Fruit fly (Drosophila melanogaster) whole organism, pupa: Measurements from ENCODE around the gene CG31195.

Experiments
- CG10348 ChIP-seq: fragments of 200-800 bp; sonication (Bioruptor generic); IDR thresholded peaks from 2 replicates; pipeline ENCODE4 v1.3.6; 2022; ENCODE audit warnings: missing biosample characterization, missing genetic modification characterization
- CG12605 ChIP-seq: fragments of 200-800 bp; sonication (Bioruptor generic); IDR thresholded peaks from 2 replicates; pipeline ENCODE4 v1.3.6; 2022; ENCODE audit warnings: missing biosample characterization, missing genetic modification characterization
- CG13204 ChIP-seq: fragments of 200-800 bp; sonication (Bioruptor generic); optimal IDR thresholded peaks from 2 replicates; lab custom pipeline; 2018; ENCODE audit warnings: missing biosample characterization, mild to moderate bottlenecking, missing genetic modification characterization, moderate library complexity
- CG14655 ChIP-seq: fragments of 200-800 bp; sonication (Bioruptor generic); optimal IDR thresholded peaks from 3 replicates; lab custom pipeline; 2017; ENCODE audit warnings: mild to moderate bottlenecking, missing biosample characterization, missing genetic modification reagents, missing genetic modification characterization
- CG15710 ChIP-seq: fragments of 200-800 bp; sonication (Bioruptor generic); optimal IDR thresholded peaks from 2 replicates; lab custom pipeline; 2018; ENCODE audit warnings: missing biosample characterization, mild to moderate bottlenecking, missing genetic modification characterization, moderate library complexity
- CG17806 ChIP-seq: fragments of 200-800 bp; sonication (Bioruptor generic); optimal IDR thresholded peaks from 2 replicates; lab custom pipeline; 2018; ENCODE audit warnings: missing biosample characterization, mild to moderate bottlenecking, missing genetic modification characterization, moderate library complexity
- CG32121 ChIP-seq: fragments of 200-800 bp; sonication (Bioruptor generic); IDR thresholded peaks from 2 replicates; pipeline ENCODE4 v1.3.6; 2022; ENCODE audit warnings: missing biosample characterization, missing genetic modification characterization
- CG34367 ChIP-seq: fragments of 200-800 bp; sonication (Bioruptor generic); optimal IDR thresholded peaks from 2 replicates; lab custom pipeline; 2018; ENCODE audit warnings: missing biosample characterization, mild to moderate bottlenecking, missing genetic modification characterization
- CG4496 ChIP-seq: fragments of 200-800 bp; sonication (Bioruptor generic); IDR thresholded peaks from 3 replicates; pipeline ENCODE4 v1.3.6; 2022; ENCODE audit warnings: missing biosample characterization, missing genetic modification characterization
- CG8159 ChIP-seq: fragments of 200-800 bp; sonication (Bioruptor generic); optimal IDR thresholded peaks from 3 replicates; lab custom pipeline; 2018; ENCODE audit warnings: missing biosample characterization, mild to moderate bottlenecking, missing genetic modification characterization, moderate library complexity
- CG8301 ChIP-seq: fragments of 200-800 bp; sonication (Bioruptor generic); optimal IDR thresholded peaks from 2 replicates; lab custom pipeline; 2018; ENCODE audit warnings: missing biosample characterization, mild to moderate bottlenecking, missing genetic modification characterization
- CG9948 ChIP-seq: fragments of 200-800 bp; sonication (Bioruptor generic); optimal IDR thresholded peaks from 2 replicates; lab custom pipeline; 2018; ENCODE audit warnings: missing biosample characterization, mild to moderate bottlenecking, missing genetic modification characterization, moderate library complexity
- D1 ChIP-seq: fragments of 200-800 bp; sonication (Bioruptor generic); optimal IDR thresholded peaks from 2 replicates; lab custom pipeline; 2018; ENCODE audit warnings: missing biosample characterization, mild to moderate bottlenecking, missing genetic modification characterization, moderate library complexity
- EcR ChIP-seq: fragments of 200-800 bp; sonication (Bioruptor generic); optimal IDR thresholded peaks from 3 replicates; lab custom pipeline; 2019; ENCODE audit warnings: missing biosample characterization, missing genetic modification characterization, mild to moderate bottlenecking, moderate library complexity, missing genetic modification reagents
- Ets98B ChIP-seq: fragments of 200-800 bp; sonication (Bioruptor generic); IDR thresholded peaks from 2 replicates; pipeline ENCODE4 v1.3.6; 2022; ENCODE audit warnings: missing biosample characterization, missing genetic modification characterization
- Pif1A ChIP-seq: fragments of 200-800 bp; sonication (Bioruptor generic); optimal IDR thresholded peaks from 3 replicates; lab custom pipeline; 2016; ENCODE audit warnings: missing biosample characterization, missing genetic modification characterization
- Pif1B ChIP-seq: fragments of 200-800 bp; sonication (Bioruptor generic); optimal IDR thresholded peaks from 3 replicates; lab custom pipeline; 2016; ENCODE audit warnings: missing biosample characterization, missing genetic modification characterization
- Snoo ChIP-seq: fragments of 200-800 bp; sonication (Bioruptor generic); optimal IDR thresholded peaks from 3 replicates; lab custom pipeline; 2017; ENCODE audit warnings: missing biosample characterization, mild to moderate bottlenecking, missing genetic modification characterization, inconsistent platforms
- fd96Ca ChIP-seq: fragments of 200-800 bp; sonication (Bioruptor generic); IDR thresholded peaks from 3 replicates; pipeline ENCODE4 v1.3.6; 2022; ENCODE audit warnings: missing biosample characterization, missing genetic modification characterization
- gl ChIP-seq: fragments of 200-800 bp; sonication (Bioruptor generic); optimal IDR thresholded peaks from 2 replicates; lab custom pipeline; 2018; ENCODE audit warnings: missing biosample characterization, mild to moderate bottlenecking, missing genetic modification characterization
- rn ChIP-seq: fragments of 200-800 bp; sonication (Bioruptor generic); IDR thresholded peaks from 2 replicates; pipeline ENCODE4 v1.3.6; 2022; ENCODE audit warnings: missing biosample characterization, missing genetic modification characterization

The CG31195 gene

dm6 chr3R:20754991-20755390, 7.2 kb downstream of the CG31195 start:
- TF ChIP-seq D1 (tag; lab: Kevin White, UChicago), result no peak
- TF ChIP-seq CG9948 (tag; lab: Kevin White, UChicago), result no peak
- no peak for TF ChIP-seq CG34367 (tag; lab: Kevin White, UChicago)
- no peak for TF ChIP-seq CG8301 (tag; lab: Kevin White, UChicago)
- TF ChIP-seq CG12605 (GFP tag; lab: Robert Waterston, UW), result no peak
- no peak for TF ChIP-seq Pif1A (GFP tag; lab: Kevin White, UChicago)
- TF ChIP-seq Snoo (tag; lab: Kevin White, UChicago), result no peak
- TF ChIP-seq fd96Ca (GFP tag; lab: Robert Waterston, UW), result no peak
- TF ChIP-seq Ets98B (GFP tag; lab: Robert Waterston, UW), result no peak
- no peak for TF ChIP-seq CG8159 (tag; lab: Kevin White, UChicago)
- TF ChIP-seq Pif1B (GFP tag; lab: Kevin White, UChicago), result no peak
- TF ChIP-seq CG14655 (GFP tag; lab: Kevin White, UChicago), result no peak
- no peak for TF ChIP-seq CG4496 (GFP tag; lab: Robert Waterston, UW)
- no peak for TF ChIP-seq CG15710 (tag; lab: Kevin White, UChicago)
- TF ChIP-seq CG17806 (tag; lab: Kevin White, UChicago), result no peak
- no peak for TF ChIP-seq CG10348
- TF ChIP-seq CG32121 (GFP tag; lab: Robert Waterston, UW), result no peak
- no peak for TF ChIP-seq EcR (GFP tag; lab: Kevin White, UChicago)

dm6 chr3R:20749536-20749935, 12.6 kb downstream of the CG31195 start:
- no peak for TF ChIP-seq CG32121 (GFP tag; lab: Robert Waterston, UW)
- TF ChIP-seq Pif1A (GFP tag; lab: Kevin White, UChicago), result no peak

- TF ChIP-seq CG14655 (GFP tag; lab: Kevin White, UChicago) (no peak), gl (tag; lab: Kevin White, UChicago) (no peak), D1 (tag; lab: Kevin White, UChicago) (no peak), rn (GFP tag; lab: Robert Waterston, UW) (no peak), CG10348 (no peak), CG9948 (tag; lab: Kevin White, UChicago) (no peak), CG15710 (tag; lab: Kevin White, UChicago) (no peak), CG32121 (GFP tag; lab: Robert Waterston, UW) (no peak), CG8301 (tag; lab: Kevin White, UChicago) (no peak), Pif1A (GFP tag; lab: Kevin White, UChicago) (no peak), fd96Ca (GFP tag; lab: Robert Waterston, UW) (no peak), CG17806 (tag; lab: Kevin White, UChicago) (no peak), CG8159 (tag; lab: Kevin White, UChicago) (no peak), EcR (GFP tag; lab: Kevin White, UChicago) (no peak), CG13204 (GFP tag; lab: Kevin White, UChicago) (no peak), CG12605 (GFP tag; lab: Robert Waterston, UW) (no peak), Pif1B (GFP tag; lab: Kevin White, UChicago) (no peak), Snoo (tag; lab: Kevin White, UChicago) (no peak)
These were observed 13.2 kb downstream of the CG31195 start, which contains the start of gene Prosalpha4T1 for dm6 chr3R:20748974-20749373. TSS of gene Prosalpha4T1 (minus strand) at chr3R:20749074.

dm6 chr3R:20745238-20745637, 16.9 kb downstream of the CG31195 start, which contains the start of gene CG31200:
TSS of gene CG31200 (minus strand) at chr3R:20745338.
- TF ChIP-seq fd96Ca (GFP tag; lab: Robert Waterston, UW), result no peak

- TF ChIP-seq rn (GFP tag; lab: Robert Waterston, UW), result no peak
- TF ChIP-seq EcR (GFP tag; lab: Kevin White, UChicago), result no peak
- TF ChIP-seq CG12605 (GFP tag; lab: Robert Waterston, UW), result no peak
- TF ChIP-seq CG32121 (GFP tag; lab: Robert Waterston, UW), result no peak
- no peak for TF ChIP-seq CG17806 (tag; lab: Kevin White, UChicago)
- no peak for TF ChIP-seq D1 (tag; lab: Kevin White, UChicago)
- TF ChIP-seq CG8159 (tag; lab: Kevin White, UChicago), result no peak
- TF ChIP-seq Pif1B (GFP tag; lab: Kevin White, UChicago), result no peak
- TF ChIP-seq CG13204 (GFP tag; lab: Kevin White, UChicago), result no peak
- TF ChIP-seq, all 21 proteins: peak for 0
These were observed 18.4 kb downstream of the CG31195 start, which contains the start of gene CG31199 for dm6 chr3R:20743769-20744168. TSS of gene CG31199 (minus strand) at chr3R:20743869.

dm6 chr3R:20739971-20740370, 22.2 kb downstream of the CG31195 start, which contains the start of gene CG42322:
TSS of gene CG42322 (plus strand) at chr3R:20740108.
- TF ChIP-seq CG4496 (GFP tag; lab: Robert Waterston, UW) (no peak), CG17806 (tag; lab: Kevin White, UChicago) (no peak), CG12605 (GFP tag; lab: Robert Waterston, UW) (peak; percentile 34; the same call in 1 of the 2 replicates), Ets98B (GFP tag; lab: Robert Waterston, UW) (no peak)

- no peak for TF ChIP-seq CG17806 (tag; lab: Kevin White, UChicago)
- TF ChIP-seq rn (GFP tag; lab: Robert Waterston, UW), result no peak
- TF ChIP-seq Pif1B (GFP tag; lab: Kevin White, UChicago), result no peak
- TF ChIP-seq CG9948 (tag; lab: Kevin White, UChicago), result no peak
These were observed 23.2 kb downstream of the CG31195 start, which contains the start of gene CG17267 for dm6 chr3R:20739000-20739399. TSS of gene CG17267 (minus strand) at chr3R:20739100.
